Worm (Caenorhabditis elegans) whole organism, young adult: Measurements from ENCODE around the gene T22F3.11.
A peak's percentile ranks its signal among the peaks of the same experiment; 100 is the strongest.

Experiments
- F52B5.7 ChIP-seq: sonication (generic microtip); optimal IDR thresholded peaks from 2 replicates; lab custom pipeline; 2016; ENCODE audit warnings: mild to moderate bottlenecking, missing genetic modification characterization, missing compliant biosample characterization
- akir-1 ChIP-seq: fragments of 200-800 bp; sonication (Bioruptor generic); optimal IDR thresholded peaks from 2 replicates; lab custom pipeline; 2018; ENCODE audit warnings: mild to moderate bottlenecking, missing genetic modification characterization, moderate library complexity, missing compliant biosample characterization
- ama-1 ChIP-seq, 3 experiments: fragments of 150-350 bp in 1 of 3; sonication (generic microtip) in 2 of 3; optimal IDR thresholded peaks; 2 replicates each; lab custom pipeline; 2014 to 2018; ENCODE audit warnings: missing biosample characterization in 2 of 3, missing genetic modification characterization in 2 of 3, missing genetic modification reagents in 2 of 3
- dpl-1 ChIP-seq: fragments of 150-350 bp; optimal IDR thresholded peaks from 2 replicates; lab custom pipeline; 2014; ENCODE audit warnings: missing biosample characterization, missing genetic modification reagents, missing genetic modification characterization
- egl-44 ChIP-seq: fragments of 200-800 bp; sonication (Bioruptor generic); IDR thresholded peaks from 2 replicates; pipeline ENCODE4 v1.3.6; 2022; ENCODE audit warnings: missing genetic modification reagents, missing genetic modification characterization, missing compliant biosample characterization
- lag-1 ChIP-seq: fragments of 200-800 bp; sonication (Bioruptor generic); IDR thresholded peaks from 2 replicates; pipeline ENCODE4 v1.3.6; 2022; ENCODE audit warnings: missing genetic modification reagents, missing genetic modification characterization, missing compliant biosample characterization
- snpc-4 ChIP-seq, 5 experiments: fragments of 150-350 bp in 1 of 5; sonication (generic microtip) in 4 of 5; optimal IDR thresholded peaks; 2 replicates each; lab custom pipeline; 2014 to 2018; ENCODE audit warnings: missing genetic modification characterization in 5 of 5, missing biosample characterization in 3 of 5, antibody characterized with exemption in 2 of 5, mild to moderate bottlenecking in 2 of 5, missing compliant biosample characterization in 2 of 5, missing genotype in 2 of 5, moderate library complexity in 2 of 5, missing genetic modification reagents in 1 of 5
- unc-62 ChIP-seq: fragments of 150-350 bp; optimal IDR thresholded peaks from 2 replicates; lab custom pipeline; 2014; ENCODE audit warnings: missing biosample characterization, missing genetic modification reagents, missing genetic modification characterization

DNA sequence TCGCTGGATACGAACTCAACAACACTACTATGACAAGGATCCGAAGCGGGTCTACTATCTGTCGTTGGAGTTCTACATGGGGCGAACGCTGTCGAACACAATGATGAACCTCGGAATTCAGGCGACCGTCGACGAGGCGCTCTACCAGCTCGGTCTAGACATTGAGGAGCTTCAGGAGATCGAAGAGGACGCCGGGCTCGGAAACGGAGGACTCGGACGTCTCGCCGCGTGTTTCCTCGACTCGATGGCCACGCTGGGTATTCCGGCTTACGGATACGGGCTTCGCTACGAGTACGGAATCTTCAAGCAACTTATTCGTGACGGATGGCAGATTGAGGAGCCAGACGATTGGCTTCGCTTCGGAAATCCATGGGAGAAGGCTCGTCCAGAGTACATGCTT lies 32.7 kb downstream of the T22F3.11 start:
- no peak for TF ChIP-seq F52B5.7 (tag; lab: Kevin White, UChicago)
- TF ChIP-seq unc-62, result no peak
- TF ChIP-seq akir-1 (GFP tag; lab: Kevin White, UChicago), result no peak
- TF ChIP-seq dpl-1 (GFP tag; lab: Kevin White, UChicago), result no peak
- no peak for TF ChIP-seq ama-1 (optimal IDR thresholded peaks at IDR 0.05; lab: Kevin White, UChicago)
- no peak for TF ChIP-seq ama-1 (GFP tag; optimal IDR thresholded peaks at IDR 0.05; lab: Kevin White, UChicago)
- TF ChIP-seq snpc-4 (GFP tag; optimal IDR thresholded peaks at IDR 0.05; lab: Kevin White, UChicago), result no peak
- no peak for TF ChIP-seq snpc-4 (tag; optimal IDR thresholded peaks at IDR 0.05; lab: Kevin White, UChicago)
- TF ChIP-seq lag-1, result 0 out of 2 replicates have a peak, but pooled peaks have one; percentile 5
- no peak for TF ChIP-seq egl-44 (GFP tag; lab: Robert Waterston, UW)
